Worm (Caenorhabditis elegans) whole organism, L4 larva: ENCODE results near the gene D1086.3.

ENCODE experiments used
- ama-1 ChIP-seq: fragments of 150-350 bp; optimal IDR thresholded peaks from 2 replicates; lab custom pipeline; 2014; ENCODE audit warnings: inconsistent platforms, mixed read lengths
- egl-27 ChIP-seq: sonication (generic microtip); optimal IDR thresholded peaks from 3 replicates; lab custom pipeline; 2017; ENCODE audit warnings: missing biosample characterization, missing genetic modification reagents, missing genetic modification characterization
- fkh-10 ChIP-seq: fragments of 150-350 bp; optimal IDR thresholded peaks from 2 replicates; lab custom pipeline; 2014; ENCODE audit warnings: missing biosample characterization, missing genetic modification reagents, missing genetic modification characterization
- hif-1 ChIP-seq, 2 experiments: sonication (generic microtip); optimal IDR thresholded peaks; 2 replicates each; lab custom pipeline; 2016 to 2017; ENCODE audit warnings: missing compliant biosample characterization in 2 of 2, missing genetic modification characterization in 2 of 2, missing genetic modification reagents in 2 of 2, missing genotype in 2 of 2, mild to moderate bottlenecking in 1 of 2
- pha-4 ChIP-seq, 2 experiments: fragments of 150-350 bp in 1 of 2; fragments of 200-800 bp in 1 of 2; sonication (Bioruptor generic) in 1 of 2; IDR thresholded peaks in 1 of 2; optimal IDR thresholded peaks in 1 of 2; 2 replicates each; pipeline versions ENCODE4 v1.3.6 to Lab custom; 2014 to 2022; ENCODE audit warnings: missing genetic modification characterization in 2 of 2, missing genetic modification reagents in 2 of 2, missing biosample characterization in 1 of 2, missing compliant biosample characterization in 1 of 2
- skn-1 ChIP-seq: fragments of 150-350 bp; optimal IDR thresholded peaks from 2 replicates; lab custom pipeline; 2014; ENCODE audit warnings: missing biosample characterization, missing genetic modification characterization
- snpc-4 ChIP-seq: fragments of 150-350 bp; optimal IDR thresholded peaks from 2 replicates; lab custom pipeline; 2014; ENCODE audit warnings: missing biosample characterization, missing genetic modification characterization
- zag-1 ChIP-seq: fragments of 150-350 bp; optimal IDR thresholded peaks from 2 replicates; lab custom pipeline; 2014; ENCODE audit warnings: missing biosample characterization, missing genetic modification characterization
- ztf-7 ChIP-seq: fragments of 150-350 bp; optimal IDR thresholded peaks from 2 replicates; lab custom pipeline; 2014; ENCODE audit warnings: missing biosample characterization, missing genetic modification characterization

DNA sequence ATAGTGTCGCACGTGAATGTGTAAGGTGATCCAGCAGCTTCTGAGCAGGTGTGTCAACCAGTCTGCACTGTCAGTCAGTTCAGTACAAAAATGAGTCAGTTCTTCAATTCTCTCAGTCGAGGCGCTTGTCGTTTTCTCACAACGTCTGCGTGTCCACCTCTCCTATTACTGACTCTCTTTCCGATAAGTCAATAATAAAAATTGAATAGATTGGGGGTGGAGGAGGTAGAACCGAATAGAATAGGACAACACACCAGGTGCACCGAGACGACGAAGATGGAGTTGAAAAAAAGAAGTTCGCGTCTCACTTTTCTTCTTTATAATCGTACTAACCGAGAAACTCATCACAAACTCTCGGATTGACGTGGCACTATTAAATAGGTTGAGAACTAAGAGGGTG is 35.2 kb downstream of the D1086.3 start:
- TF ChIP-seq ama-1 (lab: Kevin White, UChicago) (no peak), egl-27 (no peak), ztf-7 (tag; lab: Kevin White, UChicago) (no peak), hif-1 (tag; optimal IDR thresholded peaks at IDR 0.05; lab: Kevin White, UChicago) (no peak), pha-4 (GFP tag; IDR thresholded peaks at IDR 0.05; lab: Robert Waterston, UW) (no peak), pha-4 (tag; optimal IDR thresholded peaks at IDR 0.05; lab: Kevin White, UChicago) (no peak), snpc-4 (tag; lab: Kevin White, UChicago) (no peak), fkh-10 (no peak), zag-1 (tag; lab: Kevin White, UChicago) (no peak), skn-1 (tag; lab: Kevin White, UChicago) (no peak)
